Fruit fly (Drosophila melanogaster): ENCODE measurements around the gene CG1677.
A peak's percentile ranks its signal among the peaks of the same experiment; 100 is the strongest.

The CG1677 gene

DNA sequence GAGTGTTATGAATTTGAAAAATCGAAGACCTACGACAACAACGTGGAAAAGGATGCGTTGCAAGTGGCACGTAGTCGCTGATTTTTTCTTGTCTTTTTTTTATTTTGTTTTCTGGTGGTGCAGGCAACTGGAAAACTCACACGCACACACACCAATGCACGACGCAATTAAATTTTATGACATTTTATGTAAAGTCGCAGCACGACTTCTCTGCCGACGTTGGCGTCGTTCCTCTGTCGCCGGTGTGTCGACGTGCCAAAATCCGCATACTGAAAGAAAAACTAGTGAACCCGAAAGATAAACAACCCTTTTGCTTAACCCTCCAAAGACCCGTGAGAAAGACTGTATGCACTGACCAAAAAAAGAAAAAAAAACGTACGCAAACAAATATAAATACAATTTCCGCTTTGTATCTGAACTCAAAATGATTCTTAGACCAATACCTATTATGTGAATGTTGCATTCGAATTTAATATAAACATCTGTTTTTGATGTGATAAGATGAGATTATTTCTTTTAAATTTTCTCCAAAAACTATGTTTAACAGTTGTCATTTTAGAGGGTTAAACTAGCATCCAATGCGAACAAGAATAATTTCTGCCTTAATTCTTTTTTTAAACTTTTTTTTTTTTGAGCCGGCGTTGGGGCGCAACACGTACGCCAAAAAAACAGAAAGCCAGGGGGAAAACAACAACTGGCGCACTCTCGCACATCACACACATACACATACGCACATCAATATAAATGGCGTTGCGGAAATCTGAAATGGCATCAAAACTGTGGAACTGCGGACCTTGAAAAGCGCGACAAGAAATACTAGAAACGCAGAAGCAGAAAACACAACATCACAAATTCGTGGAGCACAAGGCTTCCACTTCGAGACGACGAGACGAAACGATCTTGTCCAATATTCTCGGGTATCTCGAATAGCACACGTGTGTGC lies 71.5 kb downstream of the CG1677 start (continued):
- peak; percentile 14; the same call in 1 of the 2 replicates for TF ChIP-seq Atf6 (GFP tag; IDR thresholded peaks at IDR 0.05)
- no peak for TF ChIP-seq CG2712 (tag; optimal IDR thresholded peaks at IDR 0.05)
- TF ChIP-seq bab2 (GFP tag; optimal IDR thresholded peaks at IDR 0.05), result peak; percentile 64
- peak; percentile 88 for TF ChIP-seq CG12769 (tag; optimal IDR thresholded peaks at IDR 0.05)
- 0 out of 3 replicates have a peak, but pooled peaks have one; percentile 26 for TF ChIP-seq CG3726 (GFP tag; IDR thresholded peaks at IDR 0.05)
- no peak for TF ChIP-seq CG18764 (GFP tag; optimal IDR thresholded peaks at IDR 0.05)
- no peak for TF ChIP-seq dmrt11E (tag; optimal IDR thresholded peaks at IDR 0.05)
- peak; percentile 16 for TF ChIP-seq CG18476 (GFP tag; optimal IDR thresholded peaks at IDR 0.05)
- peak; percentile 41; the same call in 1 of the 2 replicates for TF ChIP-seq CG31224 (GFP tag; IDR thresholded peaks at IDR 0.05)
- TF ChIP-seq CG12391 (tag; optimal IDR thresholded peaks at IDR 0.05), result peak; percentile 24
- peak; percentile 67 for TF ChIP-seq zf30C (GFP tag; optimal IDR thresholded peaks at IDR 0.05)
- no peak for TF ChIP-seq CG14710 (tag; optimal IDR thresholded peaks at IDR 0.05)
- no peak for TF ChIP-seq tna (GFP tag; IDR thresholded peaks at IDR 0.05; ENCODE audit: partially characterized antibody)
- TF ChIP-seq Hr3 (GFP tag; optimal IDR thresholded peaks at IDR 0.05), result peak; percentile 33
- peak; percentile 38 for TF ChIP-seq CG1792 (GFP tag; optimal IDR thresholded peaks at IDR 0.05)
- TF ChIP-seq CG9727 (GFP tag; optimal IDR thresholded peaks at IDR 0.05), result peak; percentile 53
- TF ChIP-seq Ets65A (GFP tag), result peak; percentile 73
- TF ChIP-seq CG2678 (tag; optimal IDR thresholded peaks at IDR 0.05), result peak; percentile 31
- no peak for TF ChIP-seq CG3407 (GFP tag; optimal IDR thresholded peaks at IDR 0.05)
- TF ChIP-seq Dip3 (GFP tag; optimal IDR thresholded peaks at IDR 0.05), result peak; percentile 58
- no peak for TF ChIP-seq jigr1 (GFP tag; IDR thresholded peaks at IDR 0.05)
- peak; percentile 5 for TF ChIP-seq pnt (GFP tag; optimal IDR thresholded peaks at IDR 0.05)
- peak; percentile 46; the same call in 2 of the 3 replicates for TF ChIP-seq row (GFP tag; IDR thresholded peaks at IDR 0.05)
- TF ChIP-seq CG9215 (GFP tag; IDR thresholded peaks at IDR 0.05), result peak; percentile 66
- no peak for TF ChIP-seq CG15601 (tag; optimal IDR thresholded peaks at IDR 0.05)
- peak; percentile 57 for TF ChIP-seq CG32532 (GFP tag; IDR thresholded peaks at IDR 0.05)
- TF ChIP-seq CG9817 (tag; optimal IDR thresholded peaks at IDR 0.05), result peak; percentile 53
- TF ChIP-seq CoRest (tag; optimal IDR thresholded peaks at IDR 0.05), result peak; percentile 23
- peak; percentile 7 for TF ChIP-seq ems (GFP tag; optimal IDR thresholded peaks at IDR 0.05)
- no peak for TF ChIP-seq ranshi (GFP tag; IDR thresholded peaks at IDR 0.05)
- TF ChIP-seq pum (GFP tag; optimal IDR thresholded peaks at IDR 0.05), result peak; percentile 5
- TF ChIP-seq maf-S (GFP tag; optimal IDR thresholded peaks at IDR 0.05), result peak; percentile 47
- peak; percentile 47 for TF ChIP-seq eyg (GFP tag; optimal IDR thresholded peaks at IDR 0.05)
- TF ChIP-seq pho (GFP tag; optimal IDR thresholded peaks at IDR 0.05), result peak; percentile 75
- TF ChIP-seq Ptx1 (GFP tag; IDR thresholded peaks at IDR 0.05), result 0 out of 2 replicates have a peak, but pooled peaks have one; percentile 8
- no peak for TF ChIP-seq pan (optimal IDR thresholded peaks at IDR 0.05)
- TF ChIP-seq pan (GFP tag; optimal IDR thresholded peaks at IDR 0.05 in 1 of 2, IDR thresholded peaks at IDR 0.05 in 1 of 2), result peak in 1 of 2 experiments; percentile 30
- TF ChIP-seq CG4730 (GFP tag; IDR thresholded peaks at IDR 0.05), result no peak
- TF ChIP-seq sens (GFP tag), result peak; percentile 78
- TF ChIP-seq stwl (tag; optimal IDR thresholded peaks at IDR 0.05), result no peak
- peak; percentile 5 for TF ChIP-seq emc (GFP tag; optimal IDR thresholded peaks at IDR 0.05)
- TF ChIP-seq pb (GFP tag; optimal IDR thresholded peaks at IDR 0.05), result no peak
- peak; percentile 37 for TF ChIP-seq PHDP (tag; optimal IDR thresholded peaks at IDR 0.05)
- TF ChIP-seq CG5245 (GFP tag; optimal IDR thresholded peaks at IDR 0.05), result no peak
- no peak for TF ChIP-seq CG8290 (GFP tag; optimal IDR thresholded peaks at IDR 0.05)
- no peak for TF ChIP-seq CG8290 (tag; optimal IDR thresholded peaks at IDR 0.05)
- TF ChIP-seq dpn (GFP tag; optimal IDR thresholded peaks at IDR 0.05), result peak; percentile 30 to 66
- TF ChIP-seq Dbx (GFP tag; IDR thresholded peaks at IDR 0.05), result peak; percentile 54; the same call in 2 of the 3 replicates
- TF ChIP-seq CkIIα-i1 (GFP tag; IDR thresholded peaks at IDR 0.05), result no peak
- TF ChIP-seq Ssrp (tag; optimal IDR thresholded peaks at IDR 0.05), result peak; percentile 17

All from whole organism, embryonic.